Fruit fly (Drosophila melanogaster) whole organism: ENCODE results near the gene AttD.

Experiments
- CG8478 ChIP-seq: fragments of >200 bp; optimal IDR thresholded peaks from 2 replicates; lab custom pipeline; 2018; ENCODE audit warnings: inconsistent platforms
- Dll ChIP-seq: fragments of >200 bp; optimal IDR thresholded peaks from 2 replicates; lab custom pipeline; 2017
- EcR ChIP-seq, 2 experiments: fragments of >200 bp; optimal IDR thresholded peaks; 2 replicates each; lab custom pipeline; 2017; ENCODE audit warnings: missing biosample characterization in 2 of 2, missing genetic modification characterization in 2 of 2, missing genetic modification reagents in 2 of 2
- pan ChIP-seq: fragments of >200 bp; optimal IDR thresholded peaks from 2 replicates; lab custom pipeline; 2017
- psq ChIP-seq: fragments of >200 bp; optimal IDR thresholded peaks from 2 replicates; lab custom pipeline; 2017
- usp ChIP-seq: fragments of >200 bp; optimal IDR thresholded peaks from 2 replicates; lab custom pipeline; 2017; ENCODE audit warnings: missing biosample characterization, missing genetic modification characterization, mixed read lengths

- TF ChIP-seq CG8478 (lab: Kevin White, UChicago) (no peak), usp (GFP tag; lab: Kevin White, UChicago) (no peak), pan (lab: Kevin White, UChicago) (no peak), psq (lab: Kevin White, UChicago) (no peak), EcR (GFP tag; optimal IDR thresholded peaks at IDR 0.05; lab: Kevin White, UChicago) (no peak), Dll (no peak)
Observed at dm6 chr3R:17647444-17647843, 22.4 kb downstream of the AttD start, which contains the start of gene CG14322.
